Fruit fly (Drosophila melanogaster) whole organism, embryonic: ENCODE data around the gene RpL14.
A peak's percentile ranks its signal among the peaks of the same experiment; 100 is the strongest.

Experiments
- B-H1 ChIP-seq: fragments of 200-800 bp; sonication (Bioruptor generic); IDR thresholded peaks from 3 replicates; pipeline ENCODE4 v1.3.6; 2022; ENCODE audit warnings: missing biosample characterization, missing genetic modification characterization
- Bgb ChIP-seq: fragments of 200-800 bp; sonication (Bioruptor generic); IDR thresholded peaks from 2 replicates; pipeline ENCODE4 v1.3.6; 2022; ENCODE audit warnings: missing biosample characterization, missing genetic modification characterization; ENCODE audit not compliant: partially characterized antibody
- CG10209 ChIP-seq: fragments of 200-800 bp; sonication (Bioruptor generic); optimal IDR thresholded peaks from 3 replicates; lab custom pipeline; 2017; ENCODE audit warnings: missing biosample characterization, mild to moderate bottlenecking, missing genetic modification characterization, missing genetic modification reagents
- CG10267 ChIP-seq: fragments of 200-800 bp; sonication (Bioruptor generic); optimal IDR thresholded peaks from 2 replicates; lab custom pipeline; 2018; ENCODE audit warnings: missing biosample characterization, mild to moderate bottlenecking, missing genetic modification characterization, moderate library complexity
- CG10543 ChIP-seq: fragments of 200-800 bp; sonication (Bioruptor generic); optimal IDR thresholded peaks from 3 replicates; lab custom pipeline; 2017; ENCODE audit warnings: missing biosample characterization, mild to moderate bottlenecking, missing genetic modification characterization, moderate library complexity
- CG10979 ChIP-seq: fragments of 200-800 bp; sonication (Bioruptor generic); optimal IDR thresholded peaks from 2 replicates; lab custom pipeline; 2018; ENCODE audit warnings: missing biosample characterization, mild to moderate bottlenecking, missing genetic modification characterization, moderate library complexity
- CG11093 ChIP-seq: fragments of 200-800 bp; sonication (Bioruptor generic); IDR thresholded peaks from 3 replicates; pipeline ENCODE4 v1.3.6; 2022; ENCODE audit warnings: missing biosample characterization, missing genetic modification characterization
- CG12744 ChIP-seq: fragments of 200-800 bp; sonication (Bioruptor generic); optimal IDR thresholded peaks from 2 replicates; lab custom pipeline; 2016; ENCODE audit warnings: missing biosample characterization, missing genetic modification characterization
- CG32532 ChIP-seq: fragments of 200-800 bp; sonication (Bioruptor generic); IDR thresholded peaks from 2 replicates; pipeline ENCODE4 v1.3.6; 2022; ENCODE audit warnings: missing biosample characterization, missing genetic modification characterization
- CG3281 ChIP-seq: fragments of 200-800 bp; sonication (Bioruptor generic); optimal IDR thresholded peaks from 3 replicates; lab custom pipeline; 2017; ENCODE audit warnings: missing biosample characterization, mild to moderate bottlenecking, missing genetic modification characterization
- CG42726 ChIP-seq: fragments of 200-800 bp; sonication (Bioruptor generic); IDR thresholded peaks from 2 replicates; pipeline ENCODE4 v1.3.6; 2022; ENCODE audit warnings: missing biosample characterization, missing genetic modification characterization; ENCODE audit not compliant: partially characterized antibody
- CG4424 ChIP-seq: fragments of 200-800 bp; sonication (Bioruptor generic); optimal IDR thresholded peaks from 3 replicates; lab custom pipeline; 2016; ENCODE audit warnings: missing biosample characterization, missing genetic modification characterization
- CG6175 ChIP-seq: fragments of 200-800 bp; sonication (Bioruptor generic); IDR thresholded peaks from 3 replicates; pipeline ENCODE4 v1.3.6; 2022; ENCODE audit warnings: missing biosample characterization, missing genetic modification characterization
- CG7372 ChIP-seq: fragments of 200-800 bp; sonication (Bioruptor generic); IDR thresholded peaks from 2 replicates; pipeline ENCODE4 v1.3.6; 2022; ENCODE audit warnings: missing biosample characterization, missing genetic modification characterization
- Chrac-16 ChIP-seq: fragments of 200-800 bp; sonication (Bioruptor generic); optimal IDR thresholded peaks from 3 replicates; lab custom pipeline; 2016; ENCODE audit warnings: missing biosample characterization, missing genetic modification characterization
- D ChIP-seq, 2 experiments: fragments of 200-800 bp in 1 of 2; fragments of >200 bp in 1 of 2; sonication (Bioruptor generic) in 1 of 2; optimal IDR thresholded peaks; 2 replicates in 1 of 2; 3 replicates in 1 of 2; lab custom pipeline; 2017; ENCODE audit warnings: mild to moderate bottlenecking in 1 of 2, missing biosample characterization in 1 of 2, missing genetic modification characterization in 1 of 2, missing genetic modification reagents in 1 of 2
- Doc3 ChIP-seq: fragments of 200-800 bp; sonication (Bioruptor generic); IDR thresholded peaks from 3 replicates; pipeline ENCODE4 v1.3.6; 2022; ENCODE audit warnings: missing biosample characterization, missing genetic modification characterization; ENCODE audit not compliant: partially characterized antibody
- Dref ChIP-seq: fragments of 200-800 bp; sonication (Bioruptor generic); IDR thresholded peaks from 2 replicates; pipeline ENCODE4 v1.3.6; 2022; ENCODE audit warnings: missing biosample characterization, missing genetic modification characterization
- Eip74EF ChIP-seq, 2 experiments: fragments of 200-800 bp in 1 of 2; fragments of >200 bp in 1 of 2; sonication (Bioruptor generic) in 1 of 2; optimal IDR thresholded peaks; 2 replicates each; lab custom pipeline; 2017 to 2019; ENCODE audit warnings: missing biosample characterization in 2 of 2, missing genetic modification characterization in 2 of 2, mild to moderate bottlenecking in 1 of 2, moderate library complexity in 1 of 2
- MBD-R2 ChIP-seq: fragments of 200-800 bp; sonication (Bioruptor generic); IDR thresholded peaks from 2 replicates; pipeline ENCODE4 v1.3.6; 2022; ENCODE audit warnings: missing biosample characterization, missing genetic modification characterization
- NC2α ChIP-seq: fragments of 200-800 bp; sonication (Bioruptor generic); optimal IDR thresholded peaks from 2 replicates; lab custom pipeline; 2016; ENCODE audit warnings: missing biosample characterization, missing genetic modification characterization
- NfI ChIP-seq: fragments of 200-800 bp; sonication (Bioruptor generic); optimal IDR thresholded peaks from 3 replicates; lab custom pipeline; 2018; ENCODE audit warnings: missing biosample characterization, mild to moderate bottlenecking, missing genetic modification characterization, moderate library complexity
- Ptx1 ChIP-seq: fragments of 200-800 bp; sonication (Bioruptor generic); IDR thresholded peaks from 2 replicates; pipeline ENCODE4 v1.3.6; 2022; ENCODE audit warnings: missing biosample characterization, missing genetic modification characterization
- Trl ChIP-seq, 3 experiments: fragments of >200 bp in 2 of 3; fragments of 200-800 bp in 1 of 3; sonication (Bioruptor generic) in 1 of 3; optimal IDR thresholded peaks; 2 replicates in 1 of 3; 3 replicates in 2 of 3; lab custom pipeline; 2016 to 2017; ENCODE audit warnings: missing biosample characterization in 1 of 3, missing genetic modification characterization in 1 of 3
- amos ChIP-seq: fragments of 200-800 bp; sonication (Bioruptor generic); IDR thresholded peaks from 2 replicates; pipeline ENCODE4 v1.3.6; 2022; ENCODE audit warnings: missing biosample characterization, missing genetic modification characterization; ENCODE audit not compliant: partially characterized antibody
- bowl ChIP-seq: fragments of 200-800 bp; sonication (Bioruptor generic); IDR thresholded peaks from 2 replicates; pipeline ENCODE4 v1.3.6; 2022; ENCODE audit warnings: missing biosample characterization, missing genetic modification characterization
- cg ChIP-seq: fragments of 200-800 bp; sonication (Bioruptor generic); optimal IDR thresholded peaks from 3 replicates; lab custom pipeline; 2019; ENCODE audit warnings: missing biosample characterization, mild to moderate bottlenecking, missing genetic modification characterization, moderate library complexity
- chinmo ChIP-seq: fragments of 200-800 bp; sonication (Bioruptor generic); IDR thresholded peaks from 4 replicates; pipeline ENCODE4 v1.3.6; 2022; ENCODE audit warnings: missing biosample characterization, missing genetic modification characterization; ENCODE audit not compliant: partially characterized antibody
- dimm ChIP-seq: fragments of 200-800 bp; sonication (Bioruptor generic); IDR thresholded peaks from 2 replicates; pipeline ENCODE4 v1.3.6; 2022; ENCODE audit warnings: missing biosample characterization, missing genetic modification characterization
- gcm ChIP-seq: fragments of 200-800 bp; sonication (Bioruptor generic); optimal IDR thresholded peaks from 2 replicates; lab custom pipeline; 2019; ENCODE audit warnings: missing biosample characterization, mild to moderate bottlenecking, missing genetic modification characterization, moderate library complexity
- grau ChIP-seq: fragments of 200-800 bp; optimal IDR thresholded peaks from 3 replicates; lab custom pipeline; 2019; ENCODE audit warnings: missing biosample characterization, mild to moderate bottlenecking, missing genetic modification characterization, moderate library complexity
- gro ChIP-seq: fragments of 200-800 bp; sonication (Bioruptor generic); optimal IDR thresholded peaks from 2 replicates; lab custom pipeline; 2016; ENCODE audit warnings: missing biosample characterization, missing genetic modification characterization
- jing ChIP-seq: fragments of 200-800 bp; sonication (Bioruptor generic); optimal IDR thresholded peaks from 2 replicates; lab custom pipeline; 2018; ENCODE audit warnings: missing biosample characterization, mild to moderate bottlenecking, missing genetic modification characterization
- lilli ChIP-seq: fragments of 200-800 bp; sonication (Bioruptor generic); optimal IDR thresholded peaks from 3 replicates; lab custom pipeline; 2016; ENCODE audit warnings: missing biosample characterization, missing genetic modification characterization
- lov ChIP-seq, 2 experiments: fragments of 200-800 bp in 1 of 2; fragments of >200 bp in 1 of 2; sonication (Bioruptor generic) in 1 of 2; IDR thresholded peaks in 1 of 2; optimal IDR thresholded peaks in 1 of 2; 2 replicates in 1 of 2; 3 replicates in 1 of 2; pipeline versions ENCODE4 v1.3.6 to Lab custom; 2017 to 2022; ENCODE audit warnings: missing biosample characterization in 1 of 2, missing genetic modification characterization in 1 of 2
- org-1 ChIP-seq: fragments of 200-800 bp; sonication (Bioruptor generic); optimal IDR thresholded peaks from 2 replicates; lab custom pipeline; 2017; ENCODE audit warnings: missing biosample characterization, missing genetic modification characterization
- pho ChIP-seq: fragments of 200-800 bp; sonication (Bioruptor generic); optimal IDR thresholded peaks from 2 replicates; lab custom pipeline; 2016; ENCODE audit warnings: missing biosample characterization, missing genetic modification characterization
- pros ChIP-seq: fragments of 200-800 bp; sonication (Bioruptor generic); optimal IDR thresholded peaks from 3 replicates; lab custom pipeline; 2019; ENCODE audit warnings: missing biosample characterization, mild to moderate bottlenecking, missing genetic modification characterization, moderate library complexity
- ranshi ChIP-seq: fragments of 200-800 bp; sonication (Bioruptor generic); IDR thresholded peaks from 2 replicates; pipeline ENCODE4 v1.3.6; 2022; ENCODE audit warnings: missing biosample characterization, missing genetic modification characterization
- rib ChIP-seq: fragments of 200-800 bp; sonication (Bioruptor generic); IDR thresholded peaks from 2 replicates; pipeline ENCODE4 v1.3.6; 2022; ENCODE audit warnings: missing biosample characterization, missing genetic modification characterization
- salm ChIP-seq: fragments of 200-800 bp; sonication (Bioruptor generic); optimal IDR thresholded peaks from 2 replicates; lab custom pipeline; 2018; ENCODE audit warnings: missing biosample characterization, mild to moderate bottlenecking, missing genetic modification characterization
- schlank ChIP-seq: fragments of 200-800 bp; sonication (Bioruptor generic); optimal IDR thresholded peaks from 2 replicates; lab custom pipeline; 2018; ENCODE audit warnings: missing biosample characterization, mild to moderate bottlenecking, missing genetic modification characterization
- so ChIP-seq: fragments of 200-800 bp; sonication (Bioruptor generic); IDR thresholded peaks from 3 replicates; pipeline ENCODE4 v1.3.6; 2022; ENCODE audit warnings: missing biosample characterization, missing genetic modification characterization
- vfl ChIP-seq: fragments of 200-800 bp; sonication (Bioruptor generic); optimal IDR thresholded peaks from 2 replicates; lab custom pipeline; 2016; ENCODE audit warnings: missing biosample characterization, missing genetic modification characterization

RpL14 gene

DNA sequence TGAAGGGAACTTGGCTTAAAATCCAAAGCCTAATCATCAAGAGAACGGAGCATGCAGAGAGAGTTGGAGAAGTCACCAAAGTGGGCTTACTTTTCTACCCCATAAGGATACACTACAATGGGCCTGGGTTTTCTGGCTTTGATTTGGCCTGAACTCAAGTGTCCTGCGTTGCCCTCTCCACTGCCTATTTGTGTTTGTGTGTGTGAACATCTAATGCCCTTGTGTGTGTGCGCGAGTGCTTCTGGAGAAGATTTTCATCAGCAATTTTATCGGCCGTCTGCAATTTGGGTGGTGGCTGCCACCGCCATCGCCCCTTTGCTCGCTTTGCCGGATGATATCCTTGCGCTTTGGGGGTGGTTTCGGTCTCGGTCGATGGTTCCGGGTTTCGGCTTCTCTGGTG lies 40.2 kb upstream of the RpL14 start:
- TF ChIP-seq Trl (optimal IDR thresholded peaks at IDR 0.05; lab: Kevin White, UChicago) (peak in 1 of 2 experiments; percentile 19), Trl (GFP tag; optimal IDR thresholded peaks at IDR 0.05; lab: Kevin White, UChicago) (no peak), CG7372 (GFP tag; lab: Robert Waterston, UW) (no peak), pros (GFP tag; lab: Kevin White, UChicago) (peak; percentile 92), CG32532 (peak; percentile 28; the same call in 1 of the 2 replicates), CG12744 (no peak), chinmo (GFP tag; lab: Robert Waterston, UW) (0 out of 4 replicates have a peak, but pooled peaks have one; percentile 17), CG42726 (GFP tag; lab: Robert Waterston, UW) (no peak), cg (GFP tag; lab: Kevin White, UChicago) (peak; percentile 7), lov (optimal IDR thresholded peaks at IDR 0.05; lab: Kevin White, UChicago) (no peak), lov (GFP tag; IDR thresholded peaks at IDR 0.05; lab: Robert Waterston, UW) (0 out of 3 replicates have a peak, but pooled peaks have one; percentile 14), MBD-R2 (GFP tag; lab: Robert Waterston, UW) (0 out of 2 replicates have a peak, but pooled peaks have one; percentile 12)

DNA sequence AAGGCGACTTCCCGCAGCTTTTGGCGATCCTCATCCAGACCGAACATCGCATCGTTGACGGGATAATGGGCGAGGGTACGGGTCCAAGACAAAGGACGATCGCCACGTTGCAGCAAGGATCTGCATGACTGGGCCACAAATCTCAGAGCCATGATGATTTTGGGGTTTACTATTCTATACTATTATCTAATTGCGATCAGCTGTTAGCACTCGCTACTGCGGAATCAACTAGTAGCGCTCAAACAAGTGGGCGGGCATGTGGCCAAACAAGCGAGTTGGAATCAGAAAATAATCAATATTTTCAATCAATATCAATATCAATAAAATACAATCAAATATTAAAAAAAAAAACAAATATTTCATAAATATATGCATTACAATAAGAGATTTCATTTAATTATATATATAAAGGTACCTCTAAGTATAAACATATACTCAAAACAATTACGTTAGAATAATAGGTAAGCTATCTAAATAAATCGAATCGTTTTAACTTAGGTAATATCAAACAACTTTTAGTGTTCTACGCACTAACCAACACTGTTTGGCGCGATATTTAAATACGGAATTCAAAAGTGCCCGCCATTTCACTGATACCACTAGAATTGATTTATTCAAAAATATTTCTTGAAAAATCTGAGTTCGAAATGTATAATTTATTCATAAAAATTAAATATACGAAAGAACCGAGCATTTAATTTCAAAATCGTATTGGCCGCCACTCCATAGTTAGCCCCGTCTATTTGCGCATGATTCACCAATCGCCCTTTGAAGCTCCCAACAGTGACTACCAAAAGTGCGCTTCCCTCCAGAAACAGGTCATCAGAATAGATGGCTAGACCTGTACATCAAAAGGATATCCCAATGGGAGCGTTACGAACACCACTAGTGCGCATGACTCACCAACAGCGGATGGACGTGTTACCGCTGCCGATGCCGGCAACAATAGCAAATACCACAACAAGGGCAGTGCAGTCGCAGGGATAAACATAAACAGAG lies 24.7 kb upstream of the RpL14 start, which contains the start of the genes CG6638 and CG43078:
Gene CG6638, minus strand, starts transcription at position 235 of the 999 bp plus-strand sequence.
Gene CG43078, plus strand, starts transcription at position 965 of the 999 bp plus-strand sequence.
- TF ChIP-seq dimm (GFP tag; lab: Robert Waterston, UW) (no peak), CG10543 (GFP tag; lab: Kevin White, UChicago) (no peak), CG10267 (tag; lab: Kevin White, UChicago) (peak; percentile 87), CG10979 (tag; lab: Kevin White, UChicago) (no peak), Eip74EF (GFP tag; optimal IDR thresholded peaks at IDR 0.05; lab: Kevin White, UChicago) (no peak), vfl (no peak), amos (GFP tag; lab: Robert Waterston, UW) (no peak), rib (GFP tag; lab: Robert Waterston, UW) (no peak), pho (GFP tag; lab: Kevin White, UChicago) (no peak), CG3281 (no peak), D (optimal IDR thresholded peaks at IDR 0.05; lab: Kevin White, UChicago) (no peak), D (GFP tag; optimal IDR thresholded peaks at IDR 0.05; lab: Kevin White, UChicago) (no peak), gro (GFP tag; lab: Kevin White, UChicago) (no peak), NfI (GFP tag; lab: Kevin White, UChicago) (no peak), salm (tag; lab: Kevin White, UChicago) (no peak), Ptx1 (GFP tag; lab: Robert Waterston, UW) (no peak), CG11093 (no peak), ranshi (no peak), Trl (optimal IDR thresholded peaks at IDR 0.05; lab: Kevin White, UChicago) (no peak), Trl (GFP tag; optimal IDR thresholded peaks at IDR 0.05; lab: Kevin White, UChicago) (no peak), lilli (GFP tag; lab: Kevin White, UChicago) (peak; percentile 38), CG12744 (no peak), Chrac-16 (no peak), bowl (no peak), MBD-R2 (GFP tag; lab: Robert Waterston, UW) (peak; percentile 69), gcm (no peak), org-1 (GFP tag; lab: Kevin White, UChicago) (no peak), NC2α (no peak), B-H1 (no peak), Bgb (no peak), Dref (GFP tag; lab: Robert Waterston, UW) (no peak), schlank (tag; lab: Kevin White, UChicago) (no peak), CG10209 (GFP tag; lab: Kevin White, UChicago) (no peak), grau (tag; lab: Kevin White, UChicago) (no peak), CG6175 (GFP tag; lab: Robert Waterston, UW) (no peak), CG4424 (GFP tag; lab: Kevin White, UChicago) (no peak), jing (GFP tag; lab: Kevin White, UChicago) (no peak), so (GFP tag; lab: Robert Waterston, UW) (no peak), Doc3 (GFP tag; lab: Robert Waterston, UW) (no peak)
